Worm (Caenorhabditis elegans) whole organism, L4 larva: ENCODE results near the gene dnsn-1.

Source experiments
- F10B5.3 ChIP-seq: sonication (generic microtip); optimal IDR thresholded peaks from 2 replicates; lab custom pipeline; 2016; ENCODE audit warnings: mild to moderate bottlenecking, missing genetic modification characterization, missing compliant biosample characterization
- F26F4.8 ChIP-seq: fragments of 200-800 bp; sonication (Bioruptor generic); conservative IDR thresholded peaks from 2 replicates; pipeline ENCODE4 v1.3.6; 2022; ENCODE audit warnings: missing genetic modification characterization, missing compliant biosample characterization
- arid-1 ChIP-seq: fragments of 200-800 bp; sonication (Bioruptor generic); conservative IDR thresholded peaks from 2 replicates; pipeline ENCODE4 v1.3.6; 2022; ENCODE audit warnings: missing genetic modification reagents, missing genetic modification characterization, missing compliant biosample characterization
- ceh-62 ChIP-seq: sonication (generic microtip); optimal IDR thresholded peaks from 2 replicates; lab custom pipeline; 2017; ENCODE audit warnings: missing biosample characterization, missing genetic modification characterization
- dve-1 ChIP-seq: sonication (generic microtip); optimal IDR thresholded peaks from 2 replicates; lab custom pipeline; 2017; ENCODE audit warnings: antibody characterized with exemption, mild to moderate bottlenecking, missing genetic modification characterization, missing compliant biosample characterization; ENCODE audit not compliant: insufficient read depth
- fkh-10 ChIP-seq: fragments of 150-350 bp; optimal IDR thresholded peaks from 2 replicates; lab custom pipeline; 2014; ENCODE audit warnings: missing biosample characterization, missing genetic modification reagents, missing genetic modification characterization
- lin-13 ChIP-seq: fragments of 150-350 bp; optimal IDR thresholded peaks from 2 replicates; lab custom pipeline; 2014; ENCODE audit warnings: missing biosample characterization, missing genetic modification reagents, missing genetic modification characterization
- lir-3 ChIP-seq: sonication (generic microtip); optimal IDR thresholded peaks from 2 replicates; lab custom pipeline; 2016; ENCODE audit warnings: mild to moderate bottlenecking, missing genetic modification characterization, missing compliant biosample characterization
- nhr-11 ChIP-seq: fragments of 150-350 bp; optimal IDR thresholded peaks from 2 replicates; lab custom pipeline; 2014; ENCODE audit warnings: missing biosample characterization, missing genetic modification characterization
- skn-1 ChIP-seq: fragments of 150-350 bp; optimal IDR thresholded peaks from 2 replicates; lab custom pipeline; 2014; ENCODE audit warnings: missing biosample characterization, missing genetic modification characterization

ce11 chrII:371549-371948 is 39.2 kb downstream of the dnsn-1 start:
- TF ChIP-seq arid-1 (GFP tag; lab: Robert Waterston, UW) (no peak), ceh-62 (tag; lab: Kevin White, UChicago) (no peak), fkh-10 (GFP tag; lab: Kevin White, UChicago) (no peak), dve-1 (tag; lab: Kevin White, UChicago) (no peak), lin-13 (GFP tag; lab: Kevin White, UChicago) (no peak), skn-1 (tag; lab: Kevin White, UChicago) (no peak), F10B5.3 (tag; lab: Kevin White, UChicago) (no peak), nhr-11 (no peak), lir-3 (tag; lab: Kevin White, UChicago) (no peak), F26F4.8 (GFP tag; lab: Robert Waterston, UW) (no peak)
